Worm (Caenorhabditis elegans): ENCODE results near the gene rnh-1.2.

The rnh-1.2 gene

ce11 chrII:9841985-9842505 lies at the start of gene rnh-1.2:
rnh-1.2 (minus strand) TSS chrII:9842035.
- TF ChIP-seq mab-5 (tag; optimal IDR thresholded peaks at IDR 0.05), result no peak
- TF ChIP-seq lin-11 (tag; optimal IDR thresholded peaks at IDR 0.05), result no peak
- no peak for TF ChIP-seq nhr-6 (tag; optimal IDR thresholded peaks at IDR 0.05)
- no peak for TF ChIP-seq unc-62 (GFP tag; optimal IDR thresholded peaks at IDR 0.05)
- no peak for TF ChIP-seq nhr-237 (tag; optimal IDR thresholded peaks at IDR 0.05)

DNA sequence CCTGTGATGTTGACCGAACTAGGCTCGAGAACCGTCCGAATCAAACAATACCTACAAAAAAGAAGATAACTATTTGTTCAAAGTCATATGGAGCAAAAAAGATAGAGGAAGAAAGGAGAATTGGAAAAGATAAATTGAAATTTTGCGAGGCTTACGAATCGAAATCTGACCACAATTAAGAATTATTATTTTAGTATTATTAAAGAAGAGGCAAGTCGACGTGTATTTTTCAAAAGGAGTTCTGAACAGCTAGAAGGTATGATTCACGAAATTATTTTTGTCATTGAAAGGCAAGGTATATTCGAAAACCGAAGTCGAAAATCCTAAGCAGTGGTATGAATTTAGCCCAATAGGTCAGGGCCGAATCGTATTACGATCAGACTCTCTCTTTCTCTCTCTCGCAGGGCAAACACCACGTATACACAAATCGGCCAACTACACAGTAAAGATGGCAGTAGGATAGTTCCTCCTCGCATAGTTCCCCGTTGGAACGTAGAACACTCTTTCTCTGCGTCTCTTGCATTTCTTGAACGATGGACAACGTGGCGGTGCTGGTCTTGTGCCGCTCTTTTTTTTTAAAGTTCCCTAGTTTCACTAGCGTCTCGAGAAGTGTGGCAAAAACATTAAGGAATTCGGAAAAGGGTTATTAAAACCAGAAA lies 49.3 kb upstream of the rnh-1.2 start, which contains the start of gene vgln-1:
vgln-1 (minus strand) TSS at position 51 of the 659 bp plus-strand sequence.
- TF ChIP-seq nhr-21 (tag; optimal IDR thresholded peaks at IDR 0.05) (no peak), nhr-10 (tag; optimal IDR thresholded peaks at IDR 0.05) (no peak), mdl-1 (tag; optimal IDR thresholded peaks at IDR 0.05) (no peak), elt-3 (tag; optimal IDR thresholded peaks at IDR 0.05) (no peak), nhr-25 (tag; optimal IDR thresholded peaks at IDR 0.05) (peak; percentile 39), ztf-4 (tag; optimal IDR thresholded peaks at IDR 0.05) (no peak), skn-1 (tag; optimal IDR thresholded peaks at IDR 0.05) (no peak), peb-1 (tag; optimal IDR thresholded peaks at IDR 0.05) (no peak), lsy-2 (tag; optimal IDR thresholded peaks at IDR 0.05) (peak in 1 of 2 experiments; percentile 26), snpc-4 (tag; optimal IDR thresholded peaks at IDR 0.05) (no peak), fos-1 (tag; optimal IDR thresholded peaks at IDR 0.05) (no peak), crh-2 (tag; optimal IDR thresholded peaks at IDR 0.05) (peak; percentile 41), nhr-129 (tag; optimal IDR thresholded peaks at IDR 0.05) (peak; percentile 49), sma-9 (GFP tag; optimal IDR thresholded peaks at IDR 0.05) (no peak), sma-9 (tag; optimal IDR thresholded peaks at IDR 0.05) (no peak), aly-2 (tag; optimal IDR thresholded peaks at IDR 0.05) (no peak), alr-1 (tag; optimal IDR thresholded peaks at IDR 0.05) (no peak)

- TF ChIP-seq ztf-1 (GFP tag; conservative IDR thresholded peaks at IDR 0.05) (no peak), alr-1 (tag; optimal IDR thresholded peaks at IDR 0.05) (no peak), sma-3 (GFP tag; optimal IDR thresholded peaks at IDR 0.05) (no peak), egl-27 (tag; optimal IDR thresholded peaks at IDR 0.05) (no peak), fos-1 (tag; optimal IDR thresholded peaks at IDR 0.05) (no peak), ZK546.5 (tag; optimal IDR thresholded peaks at IDR 0.05) (no peak), lin-13 (GFP tag; optimal IDR thresholded peaks at IDR 0.05) (no peak), elt-1 (tag; optimal IDR thresholded peaks at IDR 0.05) (no peak), aly-2 (tag; optimal IDR thresholded peaks at IDR 0.05) (no peak), ama-1 (optimal IDR thresholded peaks at IDR 0.05) (no peak), nhr-23 (tag; optimal IDR thresholded peaks at IDR 0.05) (no peak), snpc-4 (tag; optimal IDR thresholded peaks at IDR 0.05) (no peak), C34F6.9 (tag; optimal IDR thresholded peaks at IDR 0.05) (no peak), skn-1 (tag; optimal IDR thresholded peaks at IDR 0.05) (no peak), ceh-82 (tag; optimal IDR thresholded peaks at IDR 0.05) (no peak), sma-9 (GFP tag; optimal IDR thresholded peaks at IDR 0.05) (no peak), sma-9 (tag; optimal IDR thresholded peaks at IDR 0.05) (no peak), blmp-1 (tag; optimal IDR thresholded peaks at IDR 0.05; ENCODE audit: insufficient read depth) (no peak), nhr-6 (tag; optimal IDR thresholded peaks at IDR 0.05) (no peak), mdl-1 (tag; optimal IDR thresholded peaks at IDR 0.05) (no peak), unc-39 (tag; optimal IDR thresholded peaks at IDR 0.05) (no peak)
Observed at ce11 chrII:9888549-9888948, 46.7 kb upstream of the rnh-1.2 start.

- TF ChIP-seq F13H6.1 (tag; optimal IDR thresholded peaks at IDR 0.05) (no peak), zag-1 (tag; optimal IDR thresholded peaks at IDR 0.05) (no peak), nhr-129 (tag; optimal IDR thresholded peaks at IDR 0.05) (no peak), Y55F3AM.14 (GFP tag; optimal IDR thresholded peaks at IDR 0.05) (no peak), ztf-1 (GFP tag; conservative IDR thresholded peaks at IDR 0.05) (no peak), gmeb-1 (tag; optimal IDR thresholded peaks at IDR 0.05) (no peak), lin-11 (tag; optimal IDR thresholded peaks at IDR 0.05) (no peak), C34F6.9 (tag; optimal IDR thresholded peaks at IDR 0.05) (no peak), lin-39 (tag; optimal IDR thresholded peaks at IDR 0.05) (no peak), nhr-21 (tag; optimal IDR thresholded peaks at IDR 0.05) (no peak), lin-13 (GFP tag; optimal IDR thresholded peaks at IDR 0.05) (no peak), ceh-16 (tag; optimal IDR thresholded peaks at IDR 0.05) (no peak), R02D3.7 (tag; optimal IDR thresholded peaks at IDR 0.05) (no peak), nhr-11 (tag; optimal IDR thresholded peaks at IDR 0.05) (no peak)
Observed at ce11 chrII:9886216-9886615, 44.4 kb upstream of the rnh-1.2 start, which contains the start of gene algn-8. algn-8 (minus strand) TSS chrII:9886442.
